Worm (Caenorhabditis elegans) whole organism, late embryonic: ENCODE measurements around the gene srh-59.

Experiments
- C08G9.2 ChIP-seq: sonication (generic microtip); optimal IDR thresholded peaks from 2 replicates; lab custom pipeline; 2016; ENCODE audit warnings: mild to moderate bottlenecking, missing genetic modification characterization, moderate library complexity, missing compliant biosample characterization
- C38D4.7 ChIP-seq: fragments of 200-800 bp; sonication (Bioruptor generic); optimal IDR thresholded peaks from 2 replicates; lab custom pipeline; 2018; ENCODE audit warnings: mild to moderate bottlenecking, missing genetic modification characterization, moderate library complexity, missing compliant biosample characterization
- F13H6.1 ChIP-seq: sonication (generic microtip); optimal IDR thresholded peaks from 2 replicates; lab custom pipeline; 2016; ENCODE audit warnings: missing genetic modification characterization, missing compliant biosample characterization
- K09A11.1 ChIP-seq: sonication (generic microtip); optimal IDR thresholded peaks from 2 replicates; lab custom pipeline; 2017; ENCODE audit warnings: antibody characterized with exemption, mild to moderate bottlenecking, missing genetic modification characterization, missing compliant biosample characterization; ENCODE audit not compliant: insufficient read depth
- Y22D7AL.16 ChIP-seq: sonication (generic microtip); optimal IDR thresholded peaks from 2 replicates; lab custom pipeline; 2016; ENCODE audit warnings: missing genetic modification characterization, missing compliant biosample characterization
- ahr-1 ChIP-seq: sonication (generic microtip); optimal IDR thresholded peaks from 2 replicates; lab custom pipeline; 2016; ENCODE audit warnings: missing genetic modification characterization, missing compliant biosample characterization
- ceh-19 ChIP-seq: fragments of 200-800 bp; sonication (Bioruptor generic); optimal IDR thresholded peaks from 2 replicates; lab custom pipeline; 2018; ENCODE audit warnings: mild to moderate bottlenecking, missing genetic modification characterization, missing compliant biosample characterization
- ceh-22 ChIP-seq: sonication (generic microtip); optimal IDR thresholded peaks from 2 replicates; lab custom pipeline; 2017; ENCODE audit warnings: missing biosample characterization, missing genetic modification characterization
- ceh-24 ChIP-seq: sonication (generic microtip); optimal IDR thresholded peaks from 2 replicates; lab custom pipeline; 2016; ENCODE audit warnings: mild to moderate bottlenecking, missing genetic modification characterization, missing compliant biosample characterization
- ceh-48 ChIP-seq: sonication (generic microtip); optimal IDR thresholded peaks from 2 replicates; lab custom pipeline; 2016; ENCODE audit warnings: missing genetic modification characterization, inconsistent platforms, missing compliant biosample characterization
- ceh-6 ChIP-seq: fragments of 200-800 bp; sonication (Bioruptor generic); optimal IDR thresholded peaks from 2 replicates; lab custom pipeline; 2018; ENCODE audit warnings: mild to moderate bottlenecking, missing genetic modification characterization, missing compliant biosample characterization
- che-1 ChIP-seq: sonication (generic microtip); optimal IDR thresholded peaks from 2 replicates; lab custom pipeline; 2016; ENCODE audit warnings: mild to moderate bottlenecking, missing genetic modification characterization, missing compliant biosample characterization
- dve-1 ChIP-seq: sonication (generic microtip); optimal IDR thresholded peaks from 2 replicates; lab custom pipeline; 2017; ENCODE audit warnings: antibody characterized with exemption, mild to moderate bottlenecking, missing genetic modification characterization, missing compliant biosample characterization
- elt-2 ChIP-seq: sonication (generic microtip); optimal IDR thresholded peaks from 2 replicates; lab custom pipeline; 2016; ENCODE audit warnings: missing genetic modification reagents, missing genetic modification characterization, missing compliant biosample characterization
- elt-4 ChIP-seq: sonication (generic microtip); optimal IDR thresholded peaks from 2 replicates; lab custom pipeline; 2016; ENCODE audit warnings: missing genetic modification characterization, missing compliant biosample characterization
- eyg-1 ChIP-seq: sonication (generic microtip); optimal IDR thresholded peaks from 2 replicates; lab custom pipeline; 2016; ENCODE audit warnings: missing genotype, missing genetic modification characterization, missing compliant biosample characterization
- fax-1 ChIP-seq: sonication (generic microtip); optimal IDR thresholded peaks from 2 replicates; lab custom pipeline; 2016; ENCODE audit warnings: missing genotype, missing genetic modification characterization, missing compliant biosample characterization
- fkh-6 ChIP-seq: sonication (generic microtip); optimal IDR thresholded peaks from 2 replicates; lab custom pipeline; 2016; ENCODE audit warnings: missing genetic modification characterization, missing compliant biosample characterization
- gmeb-2 ChIP-seq: sonication (generic microtip); optimal IDR thresholded peaks from 2 replicates; lab custom pipeline; 2016; ENCODE audit warnings: missing genetic modification characterization, inconsistent platforms, missing compliant biosample characterization
- hlh-6 ChIP-seq: sonication (generic microtip); optimal IDR thresholded peaks from 2 replicates; lab custom pipeline; 2016; ENCODE audit warnings: missing genotype, missing genetic modification characterization, missing compliant biosample characterization
- lin-11 ChIP-seq: fragments of 200-800 bp; sonication (Bioruptor generic); optimal IDR thresholded peaks from 2 replicates; lab custom pipeline; 2018; ENCODE audit warnings: mild to moderate bottlenecking, missing genetic modification characterization, missing compliant biosample characterization
- mec-3 ChIP-seq: sonication (generic microtip); optimal IDR thresholded peaks from 2 replicates; lab custom pipeline; 2016; ENCODE audit warnings: borderline replicate concordance, missing genetic modification characterization, missing compliant biosample characterization
- nhr-11 ChIP-seq: fragments of 150-350 bp; optimal IDR thresholded peaks from 2 replicates; lab custom pipeline; 2014; ENCODE audit warnings: missing biosample characterization, missing genetic modification characterization
- nhr-232 ChIP-seq: sonication (generic microtip); optimal IDR thresholded peaks from 2 replicates; lab custom pipeline; 2016; ENCODE audit warnings: missing genetic modification characterization, missing compliant biosample characterization
- npax-4 ChIP-seq: sonication (generic microtip); optimal IDR thresholded peaks from 2 replicates; lab custom pipeline; 2016; ENCODE audit warnings: missing genetic modification characterization, missing compliant biosample characterization
- pag-3 ChIP-seq: sonication (generic microtip); optimal IDR thresholded peaks from 2 replicates; lab custom pipeline; 2016; ENCODE audit warnings: missing compliant biosample characterization, missing genetic modification characterization, borderline replicate concordance
- pat-9 ChIP-seq: fragments of 200-800 bp; sonication (Bioruptor generic); optimal IDR thresholded peaks from 2 replicates; lab custom pipeline; 2018; ENCODE audit warnings: mild to moderate bottlenecking, missing genetic modification characterization, moderate library complexity, missing compliant biosample characterization
- pha-4 ChIP-seq: fragments of 150-350 bp; optimal IDR thresholded peaks from 2 replicates; lab custom pipeline; 2018; ENCODE audit warnings: missing biosample characterization, missing genetic modification reagents, missing genetic modification characterization
- pqm-1 ChIP-seq: sonication (generic microtip); optimal IDR thresholded peaks from 2 replicates; lab custom pipeline; 2016; ENCODE audit warnings: missing genetic modification characterization, missing compliant biosample characterization
- pros-1 ChIP-seq: fragments of 150-350 bp; optimal IDR thresholded peaks from 2 replicates; lab custom pipeline; 2014; ENCODE audit warnings: missing biosample characterization, missing genetic modification reagents, missing genetic modification characterization
- ref-2 ChIP-seq: sonication (generic microtip); optimal IDR thresholded peaks from 2 replicates; lab custom pipeline; 2016; ENCODE audit warnings: missing genetic modification characterization, missing compliant biosample characterization
- sdc-2 ChIP-seq: sonication (generic microtip); optimal IDR thresholded peaks from 2 replicates; lab custom pipeline; 2016; ENCODE audit warnings: missing genotype, missing genetic modification characterization, missing compliant biosample characterization
- sox-4 ChIP-seq: sonication (generic microtip); optimal IDR thresholded peaks from 2 replicates; lab custom pipeline; 2017; ENCODE audit warnings: mild to moderate bottlenecking, missing genetic modification characterization, inconsistent platforms, missing compliant biosample characterization
- syd-9 ChIP-seq: sonication (generic microtip); optimal IDR thresholded peaks from 2 replicates; lab custom pipeline; 2016; ENCODE audit warnings: mild to moderate bottlenecking, missing genetic modification characterization, moderate library complexity, missing compliant biosample characterization
- tbx-7 ChIP-seq: sonication (generic microtip); optimal IDR thresholded peaks from 2 replicates; lab custom pipeline; 2016; ENCODE audit warnings: missing genotype, missing genetic modification characterization, missing compliant biosample characterization
- unc-3 ChIP-seq, 2 experiments: fragments of 200-800 bp in 1 of 2; sonication (Bioruptor generic) in 1 of 2; sonication (generic microtip) in 1 of 2; conservative IDR thresholded peaks in 1 of 2; optimal IDR thresholded peaks in 1 of 2; 2 replicates each; pipeline versions ENCODE4 v1.3.6 to Lab custom; 2016 to 2022; ENCODE audit warnings: missing compliant biosample characterization in 2 of 2, missing genetic modification characterization in 2 of 2, missing genetic modification reagents in 1 of 2
- unc-42 ChIP-seq: sonication (generic microtip); optimal IDR thresholded peaks from 2 replicates; lab custom pipeline; 2016; ENCODE audit warnings: missing genotype, missing genetic modification characterization, missing compliant biosample characterization
- unc-86 ChIP-seq: sonication (generic microtip); optimal IDR thresholded peaks from 2 replicates; lab custom pipeline; 2016; ENCODE audit warnings: missing genetic modification characterization, missing compliant biosample characterization
- zip-5 ChIP-seq: sonication (generic microtip); optimal IDR thresholded peaks from 2 replicates; lab custom pipeline; 2016; ENCODE audit warnings: missing genetic modification characterization, missing compliant biosample characterization
- ztf-16 ChIP-seq: sonication (generic microtip); optimal IDR thresholded peaks from 2 replicates; lab custom pipeline; 2017; ENCODE audit warnings: missing genetic modification characterization, missing compliant biosample characterization

The srh-59 gene

ce11 chrII:3557417-3557816, 24.4 kb upstream of the srh-59 start, which contains the start of gene lgc-45:
Gene lgc-45 (plus strand): TSS chrII:3557472.
- TF ChIP-seq pha-4 (tag; lab: Kevin White, UChicago) (no peak), fax-1 (no peak), gmeb-2 (no peak)

- TF ChIP-seq zip-5 (tag; lab: Kevin White, UChicago): no peak
- no peak for TF ChIP-seq pag-3 (tag; lab: Kevin White, UChicago)
These were observed 21.3 kb upstream of the srh-59 start, which contains the start of gene W10G11.1 for ce11 chrII:3560592-3560991. Gene W10G11.1 (minus strand): TSS chrII:3560692.

ce11 chrII:3561561-3561960, 20.3 kb upstream of the srh-59 start, which contains the start of gene W10G11.2:
Gene W10G11.2 (minus strand): TSS chrII:3561661.
- no peak for TF ChIP-seq nhr-11 (tag; lab: Kevin White, UChicago)
- no peak for TF ChIP-seq pqm-1 (tag; lab: Kevin White, UChicago)
- TF ChIP-seq ahr-1 (tag; lab: Kevin White, UChicago): no peak
- no peak for TF ChIP-seq C08G9.2
- no peak for TF ChIP-seq ceh-48 (tag; lab: Kevin White, UChicago)
- no peak for TF ChIP-seq tbx-7
- TF ChIP-seq fkh-6: no peak
- no peak for TF ChIP-seq pag-3 (tag; lab: Kevin White, UChicago)
- TF ChIP-seq elt-2 (tag; lab: Kevin White, UChicago): no peak
- TF ChIP-seq mec-3: no peak
- no peak for TF ChIP-seq pha-4 (tag; lab: Kevin White, UChicago)
- TF ChIP-seq eyg-1 (tag; lab: Kevin White, UChicago): no peak
- TF ChIP-seq unc-3 (GFP tag; conservative IDR thresholded peaks at IDR 0.05; lab: Robert Waterston, UW): no peak
- TF ChIP-seq unc-3 (tag; optimal IDR thresholded peaks at IDR 0.05; lab: Kevin White, UChicago): no peak
- no peak for TF ChIP-seq elt-4 (tag; lab: Kevin White, UChicago)
- no peak for TF ChIP-seq pros-1 (tag; lab: Kevin White, UChicago)
- no peak for TF ChIP-seq npax-4

- no peak for TF ChIP-seq pat-9 (tag; lab: Kevin White, UChicago)
- TF ChIP-seq F13H6.1 (tag; lab: Kevin White, UChicago): no peak
- no peak for TF ChIP-seq pha-4 (tag; lab: Kevin White, UChicago)
- no peak for TF ChIP-seq sdc-2
- no peak for TF ChIP-seq ahr-1 (tag; lab: Kevin White, UChicago)
- no peak for TF ChIP-seq ceh-24 (tag; lab: Kevin White, UChicago)
- no peak for TF ChIP-seq elt-2 (tag; lab: Kevin White, UChicago)
- TF ChIP-seq unc-42 (tag; lab: Kevin White, UChicago): no peak
- no peak for TF ChIP-seq fkh-6
- TF ChIP-seq C38D4.7 (GFP tag; lab: Kevin White, UChicago): no peak
- TF ChIP-seq, all 69 proteins: peak for 0
These were observed 19.4 kb upstream of the srh-59 start, which contains the start of gene W10G11.3 for ce11 chrII:3562419-3562818. Gene W10G11.3 (minus strand): TSS chrII:3562519.

- TF ChIP-seq ceh-22 (tag; lab: Kevin White, UChicago) (no peak), ahr-1 (tag; lab: Kevin White, UChicago) (no peak), ref-2 (tag; lab: Kevin White, UChicago) (no peak), nhr-232 (tag; lab: Kevin White, UChicago) (no peak), sox-4 (tag; lab: Kevin White, UChicago) (no peak), ceh-6 (no peak)
These were observed 14.8 kb upstream of the srh-59 start for ce11 chrII:3567066-3567465.

ce11 chrII:3567576-3567975, 14.3 kb upstream of the srh-59 start:
- peak; percentile 38 for TF ChIP-seq lin-11 (tag; lab: Kevin White, UChicago)
- peak; percentile 8 for TF ChIP-seq ref-2 (tag; lab: Kevin White, UChicago)
- peak; percentile 34 for TF ChIP-seq unc-86 (tag; lab: Kevin White, UChicago)
- TF ChIP-seq syd-9 (tag; lab: Kevin White, UChicago): peak; percentile 46
- TF ChIP-seq hlh-6 (tag; lab: Kevin White, UChicago): peak; percentile 61
- peak; percentile 23 for TF ChIP-seq dve-1 (tag; lab: Kevin White, UChicago)
- peak; percentile 41 for TF ChIP-seq Y22D7AL.16
- peak; percentile 2 for TF ChIP-seq F13H6.1 (tag; lab: Kevin White, UChicago)
- peak; percentile 25 for TF ChIP-seq ztf-16 (tag; lab: Kevin White, UChicago)
- peak; percentile 12 for TF ChIP-seq zip-5 (tag; lab: Kevin White, UChicago)
- peak; percentile 55 for TF ChIP-seq gmeb-2
- TF ChIP-seq K09A11.1 (tag; lab: Kevin White, UChicago): peak; percentile 12
- TF ChIP-seq nhr-232 (tag; lab: Kevin White, UChicago): peak; percentile 30
- TF ChIP-seq unc-3 (GFP tag; conservative IDR thresholded peaks at IDR 0.05; lab: Robert Waterston, UW): peak; percentile 40; the same call in 1 of the 2 replicates
- TF ChIP-seq unc-3 (tag; optimal IDR thresholded peaks at IDR 0.05; lab: Kevin White, UChicago): peak; percentile 42
- peak; percentile 42 for TF ChIP-seq C08G9.2
- peak; percentile 55 for TF ChIP-seq pat-9 (tag; lab: Kevin White, UChicago)
- TF ChIP-seq fax-1: peak; percentile 19
- peak; percentile 25 for TF ChIP-seq ceh-19 (GFP tag; lab: Kevin White, UChicago)
- peak; percentile 60 for TF ChIP-seq eyg-1 (tag; lab: Kevin White, UChicago)
- peak; percentile 49 for TF ChIP-seq che-1
